Fruit fly (Drosophila melanogaster) whole organism, embryonic: ENCODE measurements around the gene CG4586.

ENCODE experiments used
- Atf6 ChIP-seq: fragments of 200-800 bp; sonication (Bioruptor generic); IDR thresholded peaks from 2 replicates; pipeline ENCODE4 v1.3.6; 2022; ENCODE audit warnings: missing biosample characterization, missing genetic modification characterization
- Bdp1 ChIP-seq: fragments of 200-800 bp; sonication (Bioruptor generic); optimal IDR thresholded peaks from 3 replicates; lab custom pipeline; 2016; ENCODE audit warnings: missing biosample characterization, missing genetic modification characterization
- Blimp-1 ChIP-seq: fragments of 200-800 bp; sonication (Bioruptor generic); optimal IDR thresholded peaks from 3 replicates; lab custom pipeline; 2018; ENCODE audit warnings: missing biosample characterization, missing genetic modification characterization, mild to moderate bottlenecking, moderate library complexity, missing genetic modification reagents
- CG10431 ChIP-seq: fragments of 200-800 bp; sonication (Bioruptor generic); optimal IDR thresholded peaks from 3 replicates; lab custom pipeline; 2018; ENCODE audit warnings: missing biosample characterization, mild to moderate bottlenecking, missing genetic modification characterization
- CG11085 ChIP-seq: fragments of 200-800 bp; sonication (Bioruptor generic); IDR thresholded peaks from 2 replicates; pipeline ENCODE4 v1.3.6; 2022; ENCODE audit warnings: missing biosample characterization, missing genetic modification characterization
- CG11723 ChIP-seq: fragments of 200-800 bp; sonication (Bioruptor generic); optimal IDR thresholded peaks from 2 replicates; lab custom pipeline; 2017; ENCODE audit warnings: missing biosample characterization, mild to moderate bottlenecking, missing genetic modification characterization
- CG12659 ChIP-seq: fragments of 200-800 bp; sonication (Bioruptor generic); optimal IDR thresholded peaks from 3 replicates; lab custom pipeline; 2017; ENCODE audit warnings: mild to moderate bottlenecking, missing biosample characterization, missing genetic modification reagents, missing genetic modification characterization
- CG14860 ChIP-seq: fragments of 200-800 bp; sonication (Bioruptor generic); IDR thresholded peaks from 3 replicates; pipeline ENCODE4 v1.3.6; 2022; ENCODE audit warnings: missing biosample characterization, missing genetic modification characterization; ENCODE audit not compliant: partially characterized antibody
- CG16815 ChIP-seq: fragments of 200-800 bp; sonication (Bioruptor generic); optimal IDR thresholded peaks from 3 replicates; lab custom pipeline; 2017; ENCODE audit warnings: missing biosample characterization, mild to moderate bottlenecking, missing genetic modification characterization
- CG17359 ChIP-seq: fragments of 200-800 bp; sonication (Bioruptor generic); optimal IDR thresholded peaks from 3 replicates; lab custom pipeline; 2018; ENCODE audit warnings: missing biosample characterization, mild to moderate bottlenecking, missing genetic modification characterization, moderate library complexity
- CG17802 ChIP-seq: fragments of 200-800 bp; sonication (Bioruptor generic); optimal IDR thresholded peaks from 2 replicates; lab custom pipeline; 2018; ENCODE audit warnings: missing biosample characterization, mild to moderate bottlenecking, missing genetic modification characterization, moderate library complexity
- CG18262 ChIP-seq: fragments of 200-800 bp; optimal IDR thresholded peaks from 3 replicates; lab custom pipeline; 2019; ENCODE audit warnings: missing biosample characterization, mild to moderate bottlenecking, missing genetic modification characterization, moderate library complexity
- CG18599 ChIP-seq: fragments of 200-800 bp; sonication (Bioruptor generic); optimal IDR thresholded peaks from 3 replicates; lab custom pipeline; 2017; ENCODE audit warnings: missing biosample characterization, missing genetic modification characterization, mild to moderate bottlenecking, moderate library complexity, missing genetic modification reagents
- CG2889 ChIP-seq: fragments of 200-800 bp; sonication (Bioruptor generic); IDR thresholded peaks from 3 replicates; pipeline ENCODE4 v1.3.6; 2022; ENCODE audit warnings: missing biosample characterization, missing genetic modification characterization
- CG32772 ChIP-seq: fragments of 200-800 bp; sonication (Bioruptor generic); IDR thresholded peaks from 2 replicates; pipeline ENCODE4 v1.3.6; 2022; ENCODE audit warnings: missing biosample characterization, missing genetic modification characterization
- CG3726 ChIP-seq: fragments of 200-800 bp; sonication (Bioruptor generic); IDR thresholded peaks from 3 replicates; pipeline ENCODE4, ENCODE4 v1.3.6; 2022; ENCODE audit warnings: missing biosample characterization, missing genetic modification characterization
- CG6854 ChIP-seq: fragments of 200-800 bp; sonication (Bioruptor generic); optimal IDR thresholded peaks from 3 replicates; lab custom pipeline; 2017; ENCODE audit warnings: missing biosample characterization, mild to moderate bottlenecking, missing genetic modification characterization
- CG7839 ChIP-seq: fragments of 200-800 bp; sonication (Bioruptor generic); optimal IDR thresholded peaks from 3 replicates; lab custom pipeline; 2018; ENCODE audit warnings: missing biosample characterization, mild to moderate bottlenecking, missing genetic modification characterization, moderate library complexity
- CG8290 ChIP-seq, 3 experiments: fragments of 200-800 bp; sonication (Bioruptor generic); optimal IDR thresholded peaks; 2 replicates each; lab custom pipeline; 2016 to 2019; ENCODE audit warnings: missing biosample characterization in 3 of 3, missing genetic modification characterization in 3 of 3, mild to moderate bottlenecking in 2 of 3, moderate library complexity in 1 of 3
- Dip3 ChIP-seq: fragments of 200-800 bp; sonication (Bioruptor generic); optimal IDR thresholded peaks from 3 replicates; lab custom pipeline; 2016; ENCODE audit warnings: missing biosample characterization, missing genetic modification characterization
- Doc2 ChIP-seq: fragments of 200-800 bp; sonication (Bioruptor generic); IDR thresholded peaks from 2 replicates; pipeline ENCODE4 v1.3.6; 2022; ENCODE audit warnings: missing biosample characterization, missing genetic modification characterization
- Elba2 ChIP-seq: fragments of 200-800 bp; sonication (Bioruptor generic); optimal IDR thresholded peaks from 3 replicates; lab custom pipeline; 2016; ENCODE audit warnings: missing biosample characterization, missing genetic modification characterization
- Jarid2 ChIP-seq: fragments of 200-800 bp; sonication (Bioruptor generic); optimal IDR thresholded peaks from 3 replicates; lab custom pipeline; 2017; ENCODE audit warnings: mild to moderate bottlenecking, missing biosample characterization, missing genetic modification reagents, missing genetic modification characterization
- MESR4 ChIP-seq: fragments of 200-800 bp; sonication (Bioruptor generic); optimal IDR thresholded peaks from 2 replicates; lab custom pipeline; 2018; ENCODE audit warnings: missing biosample characterization, mild to moderate bottlenecking, missing genetic modification characterization, moderate library complexity
- Mrtf ChIP-seq: fragments of 200-800 bp; sonication (Bioruptor generic); IDR thresholded peaks from 3 replicates; pipeline ENCODE4 v1.3.6; 2022; ENCODE audit warnings: missing biosample characterization, missing genetic modification characterization
- NC2α ChIP-seq: fragments of 200-800 bp; sonication (Bioruptor generic); optimal IDR thresholded peaks from 2 replicates; lab custom pipeline; 2016; ENCODE audit warnings: missing biosample characterization, missing genetic modification characterization
- NC2β ChIP-seq: fragments of 200-800 bp; sonication (Bioruptor generic); optimal IDR thresholded peaks from 2 replicates; lab custom pipeline; 2016; ENCODE audit warnings: missing biosample characterization, missing genetic modification characterization
- Nf-YB ChIP-seq: fragments of 200-800 bp; sonication (Bioruptor generic); optimal IDR thresholded peaks from 3 replicates; lab custom pipeline; 2019; ENCODE audit warnings: missing biosample characterization, mild to moderate bottlenecking, missing genetic modification characterization, moderate library complexity
- Sin3A ChIP-seq: fragments of >200 bp; optimal IDR thresholded peaks from 2 replicates; lab custom pipeline; 2018
- Spps ChIP-seq: fragments of 200-800 bp; sonication (Bioruptor generic); optimal IDR thresholded peaks from 2 replicates; lab custom pipeline; 2018; ENCODE audit warnings: missing biosample characterization, mild to moderate bottlenecking, missing genetic modification characterization
- Stat92E ChIP-seq, 3 experiments: fragments of >200 bp in 2 of 3; fragments of 200-800 bp in 1 of 3; sonication (Bioruptor generic) in 1 of 3; optimal IDR thresholded peaks; 2 replicates each; lab custom pipeline; 2017 to 2019; ENCODE audit warnings: missing biosample characterization in 3 of 3, missing genetic modification characterization in 3 of 3, mild to moderate bottlenecking in 1 of 3, moderate library complexity in 1 of 3
- abd-A ChIP-seq: fragments of 200-800 bp; sonication (Bioruptor generic); optimal IDR thresholded peaks from 3 replicates; lab custom pipeline; 2019; ENCODE audit warnings: missing biosample characterization, mild to moderate bottlenecking, missing genetic modification characterization, moderate library complexity
- corto ChIP-seq: fragments of 200-800 bp; sonication (Bioruptor generic); optimal IDR thresholded peaks from 2 replicates; lab custom pipeline; 2016; ENCODE audit warnings: missing biosample characterization, mild to moderate bottlenecking, missing genetic modification characterization, moderate library complexity
- fru ChIP-seq: fragments of >200 bp; optimal IDR thresholded peaks from 2 replicates; lab custom pipeline; 2017
- fu2 ChIP-seq: fragments of 200-800 bp; sonication (Bioruptor generic); optimal IDR thresholded peaks from 2 replicates; lab custom pipeline; 2016; ENCODE audit warnings: missing biosample characterization, missing genetic modification characterization
- grn ChIP-seq: fragments of 200-800 bp; sonication (Bioruptor generic); optimal IDR thresholded peaks from 3 replicates; lab custom pipeline; 2017; ENCODE audit warnings: missing biosample characterization, missing genetic modification characterization
- ham ChIP-seq: fragments of 200-800 bp; sonication (Bioruptor generic); IDR thresholded peaks from 2 replicates; pipeline ENCODE4 v1.3.6; 2022; ENCODE audit warnings: missing biosample characterization, missing genetic modification characterization
- luna ChIP-seq: fragments of 200-800 bp; sonication (Bioruptor generic); optimal IDR thresholded peaks from 2 replicates; lab custom pipeline; 2016; ENCODE audit warnings: missing biosample characterization, missing genetic modification characterization
- maf-S ChIP-seq: fragments of 200-800 bp; sonication (Bioruptor generic); optimal IDR thresholded peaks from 2 replicates; lab custom pipeline; 2016; ENCODE audit warnings: missing biosample characterization, missing genetic modification characterization
- otp ChIP-seq: fragments of 200-800 bp; sonication (Bioruptor generic); IDR thresholded peaks from 3 replicates; pipeline ENCODE4, ENCODE4 v1.3.6; 2022; ENCODE audit warnings: missing biosample characterization, missing genetic modification characterization
- pan ChIP-seq, 4 experiments: fragments of >200 bp in 3 of 4; fragments of 200-800 bp in 1 of 4; sonication (Bioruptor generic) in 1 of 4; optimal IDR thresholded peaks in 3 of 4; IDR thresholded peaks in 1 of 4; 2 replicates each; pipeline versions ENCODE4 v1.3.6 to Lab custom; 2017 to 2022; ENCODE audit warnings: missing biosample characterization in 2 of 4, missing genetic modification characterization in 2 of 4, mixed read lengths in 1 of 4
- pum ChIP-seq: fragments of 200-800 bp; sonication (Bioruptor generic); optimal IDR thresholded peaks from 2 replicates; lab custom pipeline; 2016; ENCODE audit warnings: missing biosample characterization, missing genetic modification characterization
- ranshi ChIP-seq: fragments of 200-800 bp; sonication (Bioruptor generic); IDR thresholded peaks from 2 replicates; pipeline ENCODE4 v1.3.6; 2022; ENCODE audit warnings: missing biosample characterization, missing genetic modification characterization
- salm ChIP-seq: fragments of 200-800 bp; sonication (Bioruptor generic); optimal IDR thresholded peaks from 2 replicates; lab custom pipeline; 2018; ENCODE audit warnings: missing biosample characterization, mild to moderate bottlenecking, missing genetic modification characterization
- scrt ChIP-seq: fragments of 200-800 bp; sonication (Bioruptor generic); optimal IDR thresholded peaks from 2 replicates; lab custom pipeline; 2018; ENCODE audit warnings: missing biosample characterization, mild to moderate bottlenecking, missing genetic modification characterization, moderate library complexity
- sens ChIP-seq: fragments of 200-800 bp; sonication (Bioruptor generic); peaks from one replicate; lab custom pipeline; 2016; ENCODE audit warnings: missing biosample characterization, missing genetic modification characterization
- slp2 ChIP-seq: fragments of 200-800 bp; sonication (Bioruptor generic); optimal IDR thresholded peaks from 2 replicates; lab custom pipeline; 2016; ENCODE audit warnings: missing biosample characterization, missing genetic modification characterization
- sqz ChIP-seq: fragments of 200-800 bp; sonication (Bioruptor generic); optimal IDR thresholded peaks from 3 replicates; lab custom pipeline; 2018; ENCODE audit warnings: missing biosample characterization, mild to moderate bottlenecking, missing genetic modification characterization
- tgo ChIP-seq: fragments of 200-800 bp; sonication (Bioruptor generic); IDR thresholded peaks from 3 replicates; pipeline ENCODE4 v1.3.6; 2022; ENCODE audit warnings: missing biosample characterization, missing genetic modification characterization
- yki ChIP-seq: fragments of >200 bp; optimal IDR thresholded peaks from 3 replicates; lab custom pipeline; 2018

CG4586 gene

dm6 chrX:6993753-6994152 lies 24.0 kb downstream of the CG4586 start (continued):
- TF ChIP-seq scrt (GFP tag; lab: Kevin White, UChicago) (peak; percentile 55), fu2 (GFP tag; lab: Kevin White, UChicago) (peak; percentile 58), Atf6 (peak; percentile 86), abd-A (tag; lab: Kevin White, UChicago) (no peak), NC2β (GFP tag; lab: Kevin White, UChicago) (peak; percentile 72), CG6854 (GFP tag; lab: Kevin White, UChicago) (peak; percentile 38), CG7839 (tag; lab: Kevin White, UChicago) (peak; percentile 83), CG2889 (0 out of 3 replicates have a peak, but pooled peaks have one; percentile 6), Mrtf (GFP tag; lab: Robert Waterston, UW) (peak; percentile 68; the same call in 2 of the 3 replicates), corto (GFP tag; lab: Kevin White, UChicago) (peak; percentile 73), Spps (tag; lab: Kevin White, UChicago) (no peak), slp2 (GFP tag; lab: Kevin White, UChicago) (peak; percentile 53), Dip3 (peak; percentile 76), CG14860 (GFP tag; lab: Robert Waterston, UW) (no peak), Sin3A (lab: Kevin White, UChicago) (no peak), yki (no peak), NC2α (peak; percentile 42), salm (tag; lab: Kevin White, UChicago) (peak; percentile 42), sens (peak; percentile 92), CG18262 (tag; lab: Kevin White, UChicago) (peak; percentile 51), sqz (GFP tag; lab: Kevin White, UChicago) (peak; percentile 4), grn (GFP tag; lab: Kevin White, UChicago) (no peak), fru (lab: Kevin White, UChicago) (no peak), CG11085 (GFP tag; lab: Robert Waterston, UW) (peak; percentile 63), ranshi (GFP tag; lab: Robert Waterston, UW) (peak; percentile 83), Stat92E (GFP tag; optimal IDR thresholded peaks at IDR 0.05; lab: Kevin White, UChicago) (no peak), Nf-YB (GFP tag; lab: Kevin White, UChicago) (no peak), MESR4 (GFP tag; lab: Kevin White, UChicago) (no peak), maf-S (peak; percentile 72), pum (GFP tag; lab: Kevin White, UChicago) (peak; percentile 59), tgo (GFP tag; lab: Robert Waterston, UW) (peak; percentile 85), ham (GFP tag; lab: Robert Waterston, UW) (no peak), Elba2 (GFP tag; lab: Kevin White, UChicago) (no peak), Blimp-1 (GFP tag; lab: Kevin White, UChicago) (peak; percentile 63), Bdp1 (peak; percentile 56), otp (GFP tag; lab: Robert Waterston, UW) (peak; percentile 82; the same call in 2 of the 3 replicates), CG12659 (GFP tag; lab: Kevin White, UChicago) (peak; percentile 67), pan (optimal IDR thresholded peaks at IDR 0.05; lab: Kevin White, UChicago) (no peak), pan (GFP tag; optimal IDR thresholded peaks at IDR 0.05 in 1 of 2, IDR thresholded peaks at IDR 0.05 in 1 of 2) (peak in 1 of 2 experiments; percentile 85), Doc2 (GFP tag; lab: Robert Waterston, UW) (peak; percentile 28; the same call in 1 of the 2 replicates), Jarid2 (GFP tag; lab: Kevin White, UChicago) (no peak), CG8290 (GFP tag; optimal IDR thresholded peaks at IDR 0.05; lab: Kevin White, UChicago) (no peak), CG8290 (tag; optimal IDR thresholded peaks at IDR 0.05; lab: Kevin White, UChicago) (peak in 1 of 2 experiments; percentile 43), luna (GFP tag; lab: Kevin White, UChicago) (no peak), CG10431 (GFP tag; lab: Kevin White, UChicago) (no peak), CG3726 (no peak), CG17359 (tag; lab: Kevin White, UChicago) (peak; percentile 78), CG18599 (GFP tag; lab: Kevin White, UChicago) (peak; percentile 81), CG11723 (peak; percentile 28), CG32772 (GFP tag; lab: Robert Waterston, UW) (peak; percentile 78), CG16815 (GFP tag; lab: Kevin White, UChicago) (peak; percentile 49), CG17802 (tag; lab: Kevin White, UChicago) (peak; percentile 21)
